Worm (Caenorhabditis elegans): ENCODE results near the gene spp-30.

The spp-30 gene

DNA sequence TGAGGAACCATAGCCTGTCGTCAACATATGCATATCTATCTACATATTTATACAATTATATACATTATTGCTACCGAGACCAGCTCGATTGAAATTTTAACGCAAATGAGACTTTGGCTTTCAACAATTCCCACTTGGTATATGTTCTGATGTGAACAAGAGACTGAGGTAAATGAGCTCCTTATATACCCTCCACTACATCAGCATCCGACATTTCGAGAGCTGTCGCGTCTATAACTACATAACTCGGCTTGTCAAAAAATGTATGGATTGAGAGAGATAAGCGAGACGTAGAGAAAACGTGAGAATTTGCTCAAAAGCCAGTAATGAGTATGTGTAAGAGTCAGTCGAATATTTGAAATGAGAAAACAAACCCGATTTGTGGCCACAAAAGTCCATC lies 5.0 kb downstream of the spp-30 start:
- TF ChIP-seq sem-2 (GFP tag; optimal IDR thresholded peaks at IDR 0.05) (no peak), nhr-28 (tag; optimal IDR thresholded peaks at IDR 0.05) (no peak), elt-1 (tag; optimal IDR thresholded peaks at IDR 0.05; ENCODE audit: borderline replicate concordance, insufficient read depth) (no peak), hlh-1 (tag; optimal IDR thresholded peaks at IDR 0.05) (no peak), sptf-1 (tag; optimal IDR thresholded peaks at IDR 0.05) (no peak), lsy-2 (tag; optimal IDR thresholded peaks at IDR 0.05) (no peak), lin-32 (GFP tag; optimal IDR thresholded peaks at IDR 0.05) (no peak), ceh-83 (GFP tag; optimal IDR thresholded peaks at IDR 0.05) (no peak), unc-62 (GFP tag; optimal IDR thresholded peaks at IDR 0.05) (no peak)

DNA sequence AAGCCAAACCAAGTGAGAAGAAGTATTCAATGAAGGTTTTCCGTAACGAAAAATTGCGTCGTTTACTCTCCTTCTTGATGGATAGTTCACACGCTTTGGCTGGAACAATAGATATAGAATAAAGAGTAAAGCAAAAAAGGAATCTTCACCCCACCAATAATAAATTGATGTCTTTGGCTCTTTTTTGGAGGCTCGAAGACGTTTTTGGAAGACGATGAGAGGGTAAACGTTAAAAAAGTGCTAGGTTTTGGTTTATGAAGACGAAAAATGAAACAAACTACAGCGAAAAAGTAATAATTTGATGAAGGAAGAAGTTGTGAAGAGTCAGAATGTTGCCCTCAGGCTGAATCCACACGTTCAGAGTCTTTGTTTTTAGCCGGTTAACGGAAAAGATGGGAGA lies 6.5 kb downstream of the spp-30 start, which contains the start of gene sto-3:
Gene sto-3, minus strand, starts transcription at position 101 of the 400 bp plus-strand sequence.
- TF ChIP-seq nhr-2 (tag; optimal IDR thresholded peaks at IDR 0.05), result no peak
- no peak for TF ChIP-seq drap-1 (GFP tag; optimal IDR thresholded peaks at IDR 0.05)
- no peak for TF ChIP-seq ztf-11 (tag; optimal IDR thresholded peaks at IDR 0.05)
- TF ChIP-seq sem-2 (GFP tag; optimal IDR thresholded peaks at IDR 0.05), result no peak
- TF ChIP-seq ceh-39 (tag; optimal IDR thresholded peaks at IDR 0.05), result no peak
- no peak for TF ChIP-seq unc-39 (tag; optimal IDR thresholded peaks at IDR 0.05)
- TF ChIP-seq lin-32 (GFP tag; optimal IDR thresholded peaks at IDR 0.05), result no peak
- TF ChIP-seq lsy-2 (tag; optimal IDR thresholded peaks at IDR 0.05), result no peak

DNA sequence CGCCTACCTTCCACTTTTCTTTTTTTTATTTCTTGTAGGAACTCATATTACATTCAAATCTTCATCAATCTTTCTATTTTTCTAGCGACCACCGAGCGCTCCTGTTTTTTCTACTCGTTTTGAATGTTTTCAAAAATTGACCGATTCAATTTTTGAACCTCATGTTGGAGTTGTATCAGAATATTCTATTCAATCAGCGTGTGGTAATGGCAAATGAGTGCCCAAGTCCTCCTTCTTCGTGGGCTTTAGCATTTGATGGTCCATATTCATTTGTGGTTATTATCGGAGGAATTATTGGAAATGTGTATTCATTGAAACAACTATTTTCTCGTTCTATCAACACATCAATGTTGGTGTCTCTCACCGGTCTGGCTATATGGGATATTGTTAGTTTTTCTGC lies 11.1 kb downstream of the spp-30 start, which contains the start of gene F52D10.4:
Gene F52D10.4, plus strand, starts transcription at position 84 of the 400 bp plus-strand sequence.
- TF ChIP-seq nhr-237 (tag; optimal IDR thresholded peaks at IDR 0.05) (no peak), nhr-2 (tag; optimal IDR thresholded peaks at IDR 0.05) (no peak), elt-1 (tag; optimal IDR thresholded peaks at IDR 0.05; ENCODE audit: borderline replicate concordance, insufficient read depth) (no peak), lin-32 (GFP tag; optimal IDR thresholded peaks at IDR 0.05) (no peak), sptf-1 (tag; optimal IDR thresholded peaks at IDR 0.05) (no peak), unc-39 (tag; optimal IDR thresholded peaks at IDR 0.05) (no peak), blmp-1 (tag; optimal IDR thresholded peaks at IDR 0.05) (no peak), unc-120 (tag; optimal IDR thresholded peaks at IDR 0.05; ENCODE audit: poor library complexity, severe bottlenecking) (no peak), ceh-83 (GFP tag; optimal IDR thresholded peaks at IDR 0.05) (no peak), ces-1 (GFP tag; optimal IDR thresholded peaks at IDR 0.05) (no peak), nhr-12 (tag; optimal IDR thresholded peaks at IDR 0.05) (no peak), lsy-2 (tag; optimal IDR thresholded peaks at IDR 0.05) (no peak), snpc-4 (tag; optimal IDR thresholded peaks at IDR 0.05) (no peak)

DNA sequence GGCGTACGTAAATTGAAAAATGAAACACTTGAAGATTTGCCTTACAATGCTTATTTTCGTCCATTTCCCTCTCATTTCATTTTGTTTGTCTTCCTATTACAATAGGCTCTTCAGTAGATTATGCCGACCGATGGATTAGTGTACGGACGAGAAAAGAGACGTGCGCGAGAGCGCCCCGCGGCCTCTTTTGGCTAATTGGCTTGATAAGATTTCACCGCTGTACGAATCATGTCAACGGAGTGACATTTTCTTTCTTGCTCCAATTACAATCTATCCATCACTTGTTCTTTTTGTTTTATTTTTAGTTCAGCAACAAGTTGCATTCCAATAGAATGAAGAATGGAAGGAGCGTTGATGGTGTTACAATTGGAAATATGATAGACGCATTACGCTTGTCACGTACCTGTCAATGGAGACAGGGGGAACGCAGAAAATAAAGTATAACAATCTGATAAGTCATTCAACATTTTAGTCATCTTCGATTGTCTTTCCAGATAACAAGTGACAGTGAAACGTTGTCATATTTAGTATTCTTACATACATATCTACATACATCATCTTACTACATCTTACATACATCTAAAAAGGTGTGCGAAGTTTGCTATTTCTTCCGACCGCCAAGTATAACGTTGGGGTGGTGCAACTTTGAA lies 20.2 kb downstream of the spp-30 start:
- TF ChIP-seq ceh-83 (GFP tag; optimal IDR thresholded peaks at IDR 0.05) (no peak), ham-2 (GFP tag; optimal IDR thresholded peaks at IDR 0.05) (peak; percentile 84), nhr-237 (tag; optimal IDR thresholded peaks at IDR 0.05) (no peak), sptf-1 (tag; optimal IDR thresholded peaks at IDR 0.05) (no peak), drap-1 (GFP tag; optimal IDR thresholded peaks at IDR 0.05) (no peak), ceh-39 (tag; optimal IDR thresholded peaks at IDR 0.05) (no peak), unc-120 (tag; optimal IDR thresholded peaks at IDR 0.05; ENCODE audit: poor library complexity, severe bottlenecking) (no peak), nhr-12 (tag; optimal IDR thresholded peaks at IDR 0.05) (no peak), blmp-1 (tag; optimal IDR thresholded peaks at IDR 0.05) (no peak), nhr-28 (tag; optimal IDR thresholded peaks at IDR 0.05) (no peak), unc-62 (GFP tag; optimal IDR thresholded peaks at IDR 0.05) (peak; percentile 77), flh-1 (GFP tag; optimal IDR thresholded peaks at IDR 0.05) (no peak), zip-8 (tag; optimal IDR thresholded peaks at IDR 0.05) (no peak), elt-1 (tag; optimal IDR thresholded peaks at IDR 0.05; ENCODE audit: borderline replicate concordance, insufficient read depth) (peak; percentile 72), lsy-2 (tag; optimal IDR thresholded peaks at IDR 0.05) (no peak), mep-1 (tag; optimal IDR thresholded peaks at IDR 0.05) (peak; percentile 15), tbx-8 (GFP tag; optimal IDR thresholded peaks at IDR 0.05) (no peak), snpc-4 (tag; optimal IDR thresholded peaks at IDR 0.05) (no peak), elt-3 (tag; optimal IDR thresholded peaks at IDR 0.05) (no peak), ces-1 (GFP tag; optimal IDR thresholded peaks at IDR 0.05) (peak; percentile 96), unc-39 (tag; optimal IDR thresholded peaks at IDR 0.05) (no peak)

DNA sequence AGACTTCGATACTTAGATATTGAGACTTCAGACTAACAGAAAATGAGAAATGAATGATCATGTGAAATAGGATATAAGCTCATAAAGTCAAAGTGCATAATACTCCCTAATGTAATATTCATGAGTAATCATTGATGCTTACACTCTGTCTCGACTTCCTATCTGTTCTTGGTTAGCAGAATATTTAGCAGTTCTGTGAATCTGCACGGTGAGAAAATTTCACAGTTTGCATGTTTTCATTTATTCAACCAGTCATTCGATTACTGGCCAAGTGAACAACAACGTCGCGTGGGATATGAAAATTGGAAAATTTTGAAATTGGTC lies 21.0 kb downstream of the spp-30 start:
- TF ChIP-seq elt-1 (tag; optimal IDR thresholded peaks at IDR 0.05; ENCODE audit: borderline replicate concordance, insufficient read depth) (no peak), ces-1 (GFP tag; optimal IDR thresholded peaks at IDR 0.05) (peak; percentile 67), bed-3 (GFP tag; optimal IDR thresholded peaks at IDR 0.05) (no peak)

All from whole organism, mixed stage, embryonic.